Worm (Caenorhabditis elegans) whole organism, L4 larva: ENCODE results near the gene tag-153.

Experiments used
- T26A8.4 ChIP-seq: fragments of 200-800 bp; sonication (Bioruptor generic); IDR thresholded peaks from 2 replicates; pipeline ENCODE4 v1.3.6; 2022; ENCODE audit warnings: missing genetic modification characterization, missing compliant biosample characterization
- aha-1 ChIP-seq: fragments of 150-350 bp; peaks from one replicate; lab custom pipeline; 2014; ENCODE audit warnings: missing biosample characterization, missing genetic modification characterization
- cey-2 ChIP-seq: sonication (generic microtip); optimal IDR thresholded peaks from 3 replicates; lab custom pipeline; 2017; ENCODE audit warnings: missing genetic modification characterization, mild to moderate bottlenecking, missing compliant biosample characterization, antibody characterized with exemption, borderline replicate concordance; ENCODE audit not compliant: insufficient read depth
- dmd-8 ChIP-seq: fragments of 200-800 bp; sonication (Bioruptor generic); IDR thresholded peaks from 2 replicates; pipeline ENCODE4 v1.3.6; 2022; ENCODE audit warnings: missing genetic modification characterization, missing compliant biosample characterization
- fos-1 ChIP-seq: fragments of 150-350 bp; optimal IDR thresholded peaks from 2 replicates; lab custom pipeline; 2014; ENCODE audit warnings: missing biosample characterization, missing genetic modification characterization
- mdl-1 ChIP-seq, 2 experiments: fragments of 150-350 bp in 1 of 2; sonication (generic microtip) in 1 of 2; optimal IDR thresholded peaks; 2 replicates each; lab custom pipeline; 2014 to 2017; ENCODE audit warnings: missing biosample characterization in 2 of 2, missing genetic modification characterization in 2 of 2
- mxl-2 ChIP-seq: fragments of 200-800 bp; sonication (Bioruptor generic); conservative IDR thresholded peaks from 2 replicates; pipeline ENCODE4 v1.3.6; 2022; ENCODE audit warnings: missing genetic modification reagents, missing genetic modification characterization, missing compliant biosample characterization
- nhr-25 ChIP-seq: sonication (generic microtip); optimal IDR thresholded peaks from 2 replicates; lab custom pipeline; 2017; ENCODE audit warnings: missing genetic modification characterization, mild to moderate bottlenecking, missing compliant biosample characterization, antibody characterized with exemption, moderate library complexity, borderline replicate concordance; ENCODE audit not compliant: insufficient read depth
- tra-1 ChIP-seq: fragments of 200-800 bp; sonication (Bioruptor generic); IDR thresholded peaks from 2 replicates; pipeline ENCODE4 v1.3.6; 2022; ENCODE audit warnings: missing genetic modification reagents, missing genetic modification characterization, missing compliant biosample characterization
- ztf-11 ChIP-seq: fragments of 150-350 bp; optimal IDR thresholded peaks from 2 replicates; lab custom pipeline; 2014; ENCODE audit warnings: missing biosample characterization, missing genetic modification characterization

- no peak for TF ChIP-seq tra-1 (GFP tag; lab: Robert Waterston, UW)
- no peak for TF ChIP-seq ztf-11 (tag; lab: Kevin White, UChicago)
- TF ChIP-seq nhr-25 (tag; lab: Kevin White, UChicago): no peak
- peak; percentile 46 for TF ChIP-seq aha-1 (tag; lab: Kevin White, UChicago)
- TF ChIP-seq mdl-1 (tag; optimal IDR thresholded peaks at IDR 0.05; lab: Kevin White, UChicago): no peak
- no peak for TF ChIP-seq mxl-2
- TF ChIP-seq fos-1 (tag; lab: Kevin White, UChicago): no peak
- TF ChIP-seq cey-2: no peak
- TF ChIP-seq dmd-8 (GFP tag; lab: Robert Waterston, UW): no peak
- no peak for TF ChIP-seq T26A8.4 (GFP tag; lab: Robert Waterston, UW)
Observed at ce11 chrV:9329245-9329979, 6.5 kb downstream of the tag-153 start.
